In the genomic region with DNA sequence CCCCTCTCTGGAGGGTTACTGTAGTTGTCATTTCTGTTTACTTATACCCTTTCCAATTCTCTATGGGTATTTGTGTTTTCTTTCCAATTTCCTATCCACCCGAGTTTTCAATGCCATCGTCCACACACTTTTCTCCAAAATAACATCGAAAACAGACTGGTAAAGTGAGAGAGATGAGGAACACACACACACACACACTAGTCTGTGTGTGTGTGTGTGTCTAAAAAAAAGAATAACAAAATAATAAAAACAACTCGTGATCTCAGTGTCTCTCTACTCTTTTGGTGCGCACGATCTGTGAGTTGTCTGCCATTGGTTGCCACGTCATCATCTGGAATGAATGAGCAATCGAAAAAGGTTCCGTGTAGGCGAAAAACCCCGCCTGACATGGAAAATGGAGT, we compare ENCODE assay signal across 1 worm cellular context.
TF ChIP-seq lines count a peak whose summit lies in the region.

No protein-coding gene starts in this region.

TF ChIP-seq in whole organism, L1 larva, 84 proteins besides CTCF, POLR2A, EP300 and RAD21 (continued from another document):
- TF ChIP-seq lin-35 (GFP tag; optimal IDR thresholded peaks at IDR 0.05; lab: Kevin White, UChicago) (peak in 1 of 2 experiments; percentile 48), rnt-1 (tag; optimal IDR thresholded peaks at IDR 0.05; lab: Kevin White, UChicago) (no peak), unc-130 (tag; optimal IDR thresholded peaks at IDR 0.05; lab: Kevin White, UChicago) (no peak), dpl-1 (GFP tag; optimal IDR thresholded peaks at IDR 0.05; lab: Kevin White, UChicago) (peak in 1 of 3 experiments; percentile 14), lin-15B (tag; optimal IDR thresholded peaks at IDR 0.05; lab: Kevin White, UChicago) (no peak), grh-1 (GFP tag; IDR thresholded peaks at IDR 0.05; lab: Robert Waterston, UW) (no peak), snu-23 (GFP tag; optimal IDR thresholded peaks at IDR 0.05; lab: Kevin White, UChicago) (peak; percentile 47), ceh-63 (GFP tag; optimal IDR thresholded peaks at IDR 0.05; lab: Kevin White, UChicago) (no peak), nhr-76 (tag; optimal IDR thresholded peaks at IDR 0.05; lab: Kevin White, UChicago) (no peak), blmp-1 (tag; optimal IDR thresholded peaks at IDR 0.05; lab: Kevin White, UChicago) (peak; percentile 48), ceh-88 (GFP tag; IDR thresholded peaks at IDR 0.05; lab: Robert Waterston, UW) (0 out of 2 replicates have a peak, but pooled peaks have one; percentile 17), unc-86 (tag; optimal IDR thresholded peaks at IDR 0.05; lab: Kevin White, UChicago) (no peak), nhr-11 (tag; optimal IDR thresholded peaks at IDR 0.05; lab: Kevin White, UChicago) (no peak), egl-13 (tag; optimal IDR thresholded peaks at IDR 0.05; lab: Kevin White, UChicago) (no peak), efl-1 (optimal IDR thresholded peaks at IDR 0.05; lab: Kevin White, UChicago) (no peak), efl-1 (GFP tag; optimal IDR thresholded peaks at IDR 0.05 in 1 of 2; lab: Kevin White, UChicago) (no peak), ceh-8 (GFP tag; optimal IDR thresholded peaks at IDR 0.05; lab: Kevin White, UChicago) (peak; percentile 36), C04F5.9 (tag; optimal IDR thresholded peaks at IDR 0.05; lab: Kevin White, UChicago) (no peak), nhr-47 (tag; optimal IDR thresholded peaks at IDR 0.05; lab: Kevin White, UChicago) (peak; percentile 1), sptf-1 (tag; optimal IDR thresholded peaks at IDR 0.05; lab: Kevin White, UChicago) (no peak), dsc-1 (tag; optimal IDR thresholded peaks at IDR 0.05; lab: Kevin White, UChicago) (no peak), lsy-2 (tag; optimal IDR thresholded peaks at IDR 0.05; lab: Kevin White, UChicago) (peak; percentile 11 to 64), C16A3.4 (tag; optimal IDR thresholded peaks at IDR 0.05; lab: Kevin White, UChicago) (no peak), nhr-77 (tag; optimal IDR thresholded peaks at IDR 0.05; lab: Kevin White, UChicago) (no peak), unc-30 (tag; optimal IDR thresholded peaks at IDR 0.05; lab: Kevin White, UChicago) (no peak), pag-3 (tag; optimal IDR thresholded peaks at IDR 0.05; lab: Kevin White, UChicago; ENCODE audit: borderline replicate concordance, insufficient read depth) (no peak), nhr-237 (tag; optimal IDR thresholded peaks at IDR 0.05; lab: Kevin White, UChicago) (no peak), lin-14 (GFP tag; optimal IDR thresholded peaks at IDR 0.05; lab: Kevin White, UChicago) (peak; percentile 82), elt-3 (tag; optimal IDR thresholded peaks at IDR 0.05; lab: Kevin White, UChicago) (peak in 1 of 6 experiments; percentile 8), F16B12.6 (tag; optimal IDR thresholded peaks at IDR 0.05; lab: Kevin White, UChicago) (no peak), pax-3 (tag; optimal IDR thresholded peaks at IDR 0.05; lab: Kevin White, UChicago) (no peak), skn-1 (tag; optimal IDR thresholded peaks at IDR 0.05; lab: Kevin White, UChicago) (peak; percentile 46), swsn-7 (tag; optimal IDR thresholded peaks at IDR 0.05; lab: Kevin White, UChicago) (peak; percentile 24), mep-1 (tag; optimal IDR thresholded peaks at IDR 0.05; lab: Kevin White, UChicago) (peak; percentile 27), sox-4 (tag; optimal IDR thresholded peaks at IDR 0.05; lab: Kevin White, UChicago) (no peak), lin-13 (GFP tag; optimal IDR thresholded peaks at IDR 0.05; lab: Kevin White, UChicago) (peak; percentile 1)
TF ChIP-seq in whole organism, L1 larva: peak in this region for 18.
